Fruit fly (Drosophila melanogaster) whole organism, embryonic: ENCODE measurements around the gene mRpL10.

Source experiments
- ATbp ChIP-seq: fragments of 200-800 bp; sonication (Bioruptor generic); optimal IDR thresholded peaks from 2 replicates; lab custom pipeline; 2017; ENCODE audit warnings: missing biosample characterization, mild to moderate bottlenecking, missing genetic modification characterization, missing genetic modification reagents
- B-H2 ChIP-seq: fragments of 200-800 bp; sonication (Bioruptor generic); optimal IDR thresholded peaks from 2 replicates; lab custom pipeline; 2018; ENCODE audit warnings: missing biosample characterization, mild to moderate bottlenecking, missing genetic modification characterization
- CG10147 ChIP-seq: fragments of 200-800 bp; sonication (Bioruptor generic); optimal IDR thresholded peaks from 2 replicates; lab custom pipeline; 2019; ENCODE audit warnings: missing biosample characterization, mild to moderate bottlenecking, missing genetic modification characterization, moderate library complexity
- CG1024 ChIP-seq: fragments of 200-800 bp; sonication (Bioruptor generic); IDR thresholded peaks from 2 replicates; pipeline ENCODE4 v1.3.6; 2022; ENCODE audit warnings: missing biosample characterization, missing genetic modification characterization
- CG10366 ChIP-seq: fragments of 200-800 bp; sonication (Bioruptor generic); IDR thresholded peaks from 2 replicates; pipeline ENCODE4 v1.3.6; 2022; ENCODE audit warnings: missing biosample characterization, missing genetic modification characterization
- CG10462 ChIP-seq: fragments of 200-800 bp; sonication (Bioruptor generic); optimal IDR thresholded peaks from 2 replicates; lab custom pipeline; 2016; ENCODE audit warnings: missing biosample characterization, missing genetic modification characterization
- CG12744 ChIP-seq: fragments of 200-800 bp; sonication (Bioruptor generic); optimal IDR thresholded peaks from 2 replicates; lab custom pipeline; 2016; ENCODE audit warnings: missing biosample characterization, missing genetic modification characterization
- CG14710 ChIP-seq: fragments of 200-800 bp; sonication (Bioruptor generic); optimal IDR thresholded peaks from 3 replicates; lab custom pipeline; 2019; ENCODE audit warnings: missing biosample characterization, mild to moderate bottlenecking, missing genetic modification characterization, moderate library complexity
- CG15601 ChIP-seq: fragments of 200-800 bp; sonication (Bioruptor generic); optimal IDR thresholded peaks from 3 replicates; lab custom pipeline; 2019; ENCODE audit warnings: missing biosample characterization, mild to moderate bottlenecking, missing genetic modification characterization, moderate library complexity
- CG1647 ChIP-seq: fragments of 200-800 bp; sonication (Bioruptor generic); optimal IDR thresholded peaks from 3 replicates; lab custom pipeline; 2016; ENCODE audit warnings: missing biosample characterization, missing genetic modification characterization
- CG16863 ChIP-seq: fragments of 200-800 bp; sonication (Bioruptor generic); optimal IDR thresholded peaks from 3 replicates; lab custom pipeline; 2016; ENCODE audit warnings: missing biosample characterization, missing genetic modification characterization
- CG18011 ChIP-seq: fragments of 200-800 bp; sonication (Bioruptor generic); optimal IDR thresholded peaks from 2 replicates; lab custom pipeline; 2017; ENCODE audit warnings: missing biosample characterization, missing genetic modification characterization, mild to moderate bottlenecking, moderate library complexity, missing genotype
- CG2202 ChIP-seq: fragments of 200-800 bp; sonication (Bioruptor generic); optimal IDR thresholded peaks from 2 replicates; lab custom pipeline; 2018; ENCODE audit warnings: missing biosample characterization, mild to moderate bottlenecking, missing genetic modification characterization
- CG30403 ChIP-seq: fragments of 200-800 bp; sonication (Bioruptor generic); optimal IDR thresholded peaks from 3 replicates; lab custom pipeline; 2016; ENCODE audit warnings: missing biosample characterization, missing genetic modification characterization
- CG42726 ChIP-seq: fragments of 200-800 bp; sonication (Bioruptor generic); IDR thresholded peaks from 2 replicates; pipeline ENCODE4 v1.3.6; 2022; ENCODE audit warnings: missing biosample characterization, missing genetic modification characterization; ENCODE audit not compliant: partially characterized antibody
- CG4730 ChIP-seq: fragments of 200-800 bp; sonication (Bioruptor generic); IDR thresholded peaks from 2 replicates; pipeline ENCODE4 v1.3.6; 2022; ENCODE audit warnings: missing biosample characterization, missing genetic modification characterization
- CG6854 ChIP-seq: fragments of 200-800 bp; sonication (Bioruptor generic); optimal IDR thresholded peaks from 3 replicates; lab custom pipeline; 2017; ENCODE audit warnings: missing biosample characterization, mild to moderate bottlenecking, missing genetic modification characterization
- CG8944 ChIP-seq: fragments of 200-800 bp; sonication (Bioruptor generic); optimal IDR thresholded peaks from 3 replicates; lab custom pipeline; 2016; ENCODE audit warnings: missing biosample characterization, missing genetic modification characterization
- CTCF ChIP-seq: fragments of 200-800 bp; sonication (Bioruptor generic); optimal IDR thresholded peaks from 2 replicates; lab custom pipeline; 2017; ENCODE audit warnings: missing biosample characterization, mild to moderate bottlenecking, missing genetic modification characterization, moderate library complexity
- HHEX ChIP-seq: fragments of 200-800 bp; sonication (Bioruptor generic); optimal IDR thresholded peaks from 3 replicates; lab custom pipeline; 2017; ENCODE audit warnings: missing biosample characterization, mild to moderate bottlenecking, missing genetic modification characterization, missing genetic modification reagents
- Hr78 ChIP-seq, 2 experiments: fragments of 200-800 bp in 1 of 2; fragments of >200 bp in 1 of 2; sonication (Bioruptor generic) in 1 of 2; optimal IDR thresholded peaks; 2 replicates each; lab custom pipeline; 2017 to 2019; ENCODE audit warnings: missing biosample characterization in 2 of 2, missing genetic modification characterization in 2 of 2, mild to moderate bottlenecking in 1 of 2, moderate library complexity in 1 of 2
- MESR4 ChIP-seq: fragments of 200-800 bp; sonication (Bioruptor generic); optimal IDR thresholded peaks from 2 replicates; lab custom pipeline; 2018; ENCODE audit warnings: missing biosample characterization, mild to moderate bottlenecking, missing genetic modification characterization, moderate library complexity
- MTF-1 ChIP-seq: fragments of 200-800 bp; sonication (Bioruptor generic); optimal IDR thresholded peaks from 2 replicates; lab custom pipeline; 2018; ENCODE audit warnings: missing biosample characterization, mild to moderate bottlenecking, missing genetic modification characterization, borderline replicate concordance
- NFAT ChIP-seq: fragments of 200-800 bp; sonication (Bioruptor generic); IDR thresholded peaks from 2 replicates; pipeline ENCODE4 v1.3.6; 2022; ENCODE audit warnings: missing biosample characterization, missing genetic modification characterization
- PHDP ChIP-seq: fragments of 200-800 bp; sonication (Bioruptor generic); optimal IDR thresholded peaks from 3 replicates; lab custom pipeline; 2018; ENCODE audit warnings: missing biosample characterization, mild to moderate bottlenecking, missing genetic modification characterization, moderate library complexity
- Ravus ChIP-seq: fragments of 200-800 bp; sonication (Bioruptor generic); IDR thresholded peaks from 2 replicates; pipeline ENCODE4 v1.3.6; 2022; ENCODE audit warnings: missing biosample characterization, missing genetic modification characterization
- Sox102F ChIP-seq: fragments of 200-800 bp; sonication (Bioruptor generic); optimal IDR thresholded peaks from 2 replicates; lab custom pipeline; 2018; ENCODE audit warnings: missing biosample characterization, mild to moderate bottlenecking, missing genetic modification characterization, moderate library complexity
- ase ChIP-seq: fragments of 200-800 bp; sonication (Bioruptor generic); IDR thresholded peaks from 3 replicates; pipeline ENCODE4 v1.3.6; 2022; ENCODE audit warnings: missing biosample characterization, missing genetic modification characterization
- bab2 ChIP-seq: fragments of 200-800 bp; sonication (Bioruptor generic); optimal IDR thresholded peaks from 2 replicates; lab custom pipeline; 2016; ENCODE audit warnings: missing biosample characterization, missing genetic modification characterization
- cg ChIP-seq: fragments of 200-800 bp; sonication (Bioruptor generic); optimal IDR thresholded peaks from 3 replicates; lab custom pipeline; 2019; ENCODE audit warnings: missing biosample characterization, mild to moderate bottlenecking, missing genetic modification characterization, moderate library complexity
- chm ChIP-seq: fragments of 200-800 bp; sonication (Bioruptor generic); IDR thresholded peaks from 2 replicates; pipeline ENCODE4 v1.3.6; 2022; ENCODE audit warnings: missing biosample characterization, missing genetic modification characterization
- ci ChIP-seq: fragments of 200-800 bp; sonication (Bioruptor generic); IDR thresholded peaks from 3 replicates; pipeline ENCODE4 v1.3.6; 2022; ENCODE audit warnings: missing biosample characterization, missing genetic modification characterization
- corto ChIP-seq: fragments of 200-800 bp; sonication (Bioruptor generic); optimal IDR thresholded peaks from 2 replicates; lab custom pipeline; 2016; ENCODE audit warnings: missing biosample characterization, mild to moderate bottlenecking, missing genetic modification characterization, moderate library complexity
- crp ChIP-seq, 2 experiments: fragments of 200-800 bp; sonication (Bioruptor generic); optimal IDR thresholded peaks; 2 replicates in 1 of 2; 3 replicates in 1 of 2; lab custom pipeline; 2017; ENCODE audit warnings: missing biosample characterization in 2 of 2, missing genetic modification characterization in 2 of 2, mild to moderate bottlenecking in 1 of 2, moderate library complexity in 1 of 2
- dan ChIP-seq: fragments of 200-800 bp; sonication (Bioruptor generic); IDR thresholded peaks from 2 replicates; pipeline ENCODE4 v1.3.6; 2022; ENCODE audit warnings: missing biosample characterization, missing genetic modification characterization
- dati ChIP-seq: fragments of 200-800 bp; sonication (Bioruptor generic); IDR thresholded peaks from 2 replicates; pipeline ENCODE4 v1.3.6; 2022; ENCODE audit warnings: missing biosample characterization, missing genetic modification characterization
- fd3F ChIP-seq: fragments of 200-800 bp; sonication (Bioruptor generic); optimal IDR thresholded peaks from 2 replicates; lab custom pipeline; 2018; ENCODE audit warnings: missing biosample characterization, mild to moderate bottlenecking, missing genetic modification characterization, moderate library complexity
- fd64A ChIP-seq: fragments of 200-800 bp; sonication (Bioruptor generic); optimal IDR thresholded peaks from 3 replicates; lab custom pipeline; 2018; ENCODE audit warnings: missing biosample characterization, mild to moderate bottlenecking, missing genetic modification characterization
- grau ChIP-seq: fragments of 200-800 bp; optimal IDR thresholded peaks from 3 replicates; lab custom pipeline; 2019; ENCODE audit warnings: missing biosample characterization, mild to moderate bottlenecking, missing genetic modification characterization, moderate library complexity
- knrl ChIP-seq: fragments of 200-800 bp; sonication (Bioruptor generic); IDR thresholded peaks from 3 replicates; pipeline ENCODE4 v1.3.6; 2022; ENCODE audit warnings: missing biosample characterization, missing genetic modification characterization; ENCODE audit not compliant: partially characterized antibody
- lab ChIP-seq: fragments of 200-800 bp; sonication (Bioruptor generic); optimal IDR thresholded peaks from 3 replicates; lab custom pipeline; 2017; ENCODE audit warnings: missing biosample characterization, missing genetic modification characterization, mild to moderate bottlenecking, moderate library complexity, missing genetic modification reagents
- pan ChIP-seq, 4 experiments: fragments of >200 bp in 3 of 4; fragments of 200-800 bp in 1 of 4; sonication (Bioruptor generic) in 1 of 4; optimal IDR thresholded peaks in 3 of 4; IDR thresholded peaks in 1 of 4; 2 replicates each; pipeline versions ENCODE4 v1.3.6 to Lab custom; 2017 to 2022; ENCODE audit warnings: missing biosample characterization in 2 of 4, missing genetic modification characterization in 2 of 4, mixed read lengths in 1 of 4
- rib ChIP-seq: fragments of 200-800 bp; sonication (Bioruptor generic); IDR thresholded peaks from 2 replicates; pipeline ENCODE4 v1.3.6; 2022; ENCODE audit warnings: missing biosample characterization, missing genetic modification characterization
- ro ChIP-seq: fragments of 200-800 bp; sonication (Bioruptor generic); IDR thresholded peaks from 2 replicates; pipeline ENCODE4 v1.3.6; 2022; ENCODE audit warnings: missing biosample characterization, missing genetic modification characterization
- sd ChIP-seq: fragments of 200-800 bp; sonication (Bioruptor generic); optimal IDR thresholded peaks from 3 replicates; lab custom pipeline; 2018; ENCODE audit warnings: missing biosample characterization, mild to moderate bottlenecking, missing genetic modification characterization, moderate library complexity
- slbo ChIP-seq: fragments of 200-800 bp; sonication (Bioruptor generic); IDR thresholded peaks from 2 replicates; pipeline ENCODE4 v1.3.6; 2022; ENCODE audit warnings: missing biosample characterization, missing genetic modification characterization
- so ChIP-seq: fragments of 200-800 bp; sonication (Bioruptor generic); IDR thresholded peaks from 3 replicates; pipeline ENCODE4 v1.3.6; 2022; ENCODE audit warnings: missing biosample characterization, missing genetic modification characterization

The mRpL10 gene

DNA sequence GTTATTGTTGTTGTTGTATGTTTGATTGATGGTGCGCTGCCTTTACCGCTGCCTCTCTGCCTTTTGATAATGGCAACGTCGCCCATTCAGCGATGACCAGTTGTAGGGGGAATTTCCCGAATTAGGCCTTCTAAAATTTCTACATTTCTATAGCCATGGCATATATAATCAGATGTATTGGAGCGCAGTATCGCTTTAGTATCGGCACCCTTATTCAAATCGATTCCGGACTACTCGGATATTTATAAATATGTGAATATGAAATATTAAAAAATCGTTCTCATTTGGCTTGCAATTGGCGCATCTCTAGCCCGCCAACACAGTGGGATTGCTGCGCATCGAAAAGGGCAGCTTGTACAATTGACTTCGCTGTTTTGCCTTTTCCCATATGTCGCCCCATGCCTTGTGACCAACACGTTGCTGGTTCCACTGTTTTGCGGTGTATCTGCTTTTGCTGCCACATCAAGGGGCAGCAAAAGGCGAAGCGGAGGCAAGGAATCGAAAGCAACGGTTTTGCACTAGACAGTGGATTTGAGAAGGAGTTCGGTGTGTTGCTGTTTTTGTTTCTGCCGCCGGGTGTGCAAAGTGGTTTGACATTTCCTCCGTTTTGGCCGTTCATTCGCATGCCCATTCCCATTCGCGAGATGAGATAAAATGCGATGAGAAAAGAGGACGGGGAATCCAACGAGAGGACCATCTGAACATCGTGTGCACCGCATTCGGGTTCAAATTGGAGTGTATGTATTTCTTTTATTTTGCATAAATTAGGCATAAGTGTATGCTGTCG is 21.2 kb downstream of the mRpL10 start (continued):
- TF ChIP-seq CG16863 (GFP tag; lab: Kevin White, UChicago) = peak; percentile 40
- TF ChIP-seq ci (GFP tag; lab: Robert Waterston, UW) = peak; percentile 59; the same call in 2 of the 3 replicates
- peak; percentile 22 for TF ChIP-seq CG10462 (GFP tag; lab: Kevin White, UChicago)
- TF ChIP-seq Hr78 (GFP tag; optimal IDR thresholded peaks at IDR 0.05; lab: Kevin White, UChicago) = no peak
- peak; percentile 74 for TF ChIP-seq CG30403 (GFP tag; lab: Kevin White, UChicago)
- TF ChIP-seq CG2202 = peak; percentile 36
- TF ChIP-seq chm (GFP tag; lab: Robert Waterston, UW) = no peak; the same call in 1 of the 2 replicates
- peak; percentile 47; the same call in 1 of the 2 replicates for TF ChIP-seq dati (GFP tag; lab: Robert Waterston, UW)
- TF ChIP-seq fd3F (GFP tag; lab: Kevin White, UChicago) = peak; percentile 57
- no peak for TF ChIP-seq CG18011 (GFP tag; lab: Kevin White, UChicago)
- peak; percentile 8; the same call in 1 of the 2 replicates for TF ChIP-seq CG1024 (GFP tag; lab: Robert Waterston, UW)
- no peak for TF ChIP-seq pan (optimal IDR thresholded peaks at IDR 0.05; lab: Kevin White, UChicago)
- TF ChIP-seq pan (GFP tag; optimal IDR thresholded peaks at IDR 0.05 in 1 of 2, IDR thresholded peaks at IDR 0.05 in 1 of 2) = peak in 1 of 2 experiments; percentile 57
- peak; percentile 43 for TF ChIP-seq CG14710 (tag; lab: Kevin White, UChicago)
- no peak for TF ChIP-seq Ravus (GFP tag; lab: Robert Waterston, UW)
- TF ChIP-seq PHDP (tag; lab: Kevin White, UChicago) = no peak
- peak; percentile 34 for TF ChIP-seq MTF-1 (GFP tag; lab: Kevin White, UChicago)
- TF ChIP-seq CG10366 (GFP tag; lab: Robert Waterston, UW) = peak; percentile 75
- peak; percentile 37 for TF ChIP-seq B-H2 (GFP tag; lab: Kevin White, UChicago)
- TF ChIP-seq grau = peak; percentile 74
- no peak for TF ChIP-seq knrl (GFP tag; lab: Robert Waterston, UW)
- peak; percentile 37 for TF ChIP-seq CG6854 (GFP tag; lab: Kevin White, UChicago)
- TF ChIP-seq ro (GFP tag; lab: Robert Waterston, UW) = no peak
- peak; percentile 10 for TF ChIP-seq CG8944
- TF ChIP-seq ATbp = peak; percentile 50
- peak; percentile 48; the same call in 1 of the 3 replicates for TF ChIP-seq ase (GFP tag; lab: Robert Waterston, UW)
- no peak for TF ChIP-seq fd64A
- peak; percentile 63; the same call in 1 of the 2 replicates for TF ChIP-seq NFAT (GFP tag; lab: Robert Waterston, UW)
- peak; percentile 84 for TF ChIP-seq lab (GFP tag; lab: Kevin White, UChicago)
- TF ChIP-seq HHEX (GFP tag; lab: Kevin White, UChicago) = peak; percentile 43
- TF ChIP-seq CG42726 (GFP tag; lab: Robert Waterston, UW) = no peak
- TF ChIP-seq rib (GFP tag; lab: Robert Waterston, UW) = 0 out of 2 replicates have a peak, but pooled peaks have one; percentile 18
- peak; percentile 14 for TF ChIP-seq CG15601
- peak; percentile 74; the same call in 1 of the 2 replicates for TF ChIP-seq slbo (GFP tag; lab: Robert Waterston, UW)
- TF ChIP-seq CG1647 (GFP tag; lab: Kevin White, UChicago) = peak; percentile 32
- peak; percentile 18 for TF ChIP-seq CTCF (GFP tag; lab: Kevin White, UChicago)
- peak; percentile 28; the same call in 1 of the 2 replicates for TF ChIP-seq CG4730 (GFP tag; lab: Robert Waterston, UW)
- no peak for TF ChIP-seq crp (GFP tag; optimal IDR thresholded peaks at IDR 0.05; lab: Kevin White, UChicago)
- no peak for TF ChIP-seq cg (GFP tag; lab: Kevin White, UChicago)
- no peak for TF ChIP-seq Sox102F (GFP tag; lab: Kevin White, UChicago)
- no peak for TF ChIP-seq dan (GFP tag; lab: Robert Waterston, UW)
- TF ChIP-seq sd (tag; lab: Kevin White, UChicago) = no peak
- TF ChIP-seq MESR4 (GFP tag; lab: Kevin White, UChicago) = no peak
- peak; percentile 32 for TF ChIP-seq bab2
- peak; percentile 72 for TF ChIP-seq corto
- TF ChIP-seq CG10147 (GFP tag; lab: Kevin White, UChicago) = no peak
- TF ChIP-seq so = 0 out of 3 replicates have a peak, but pooled peaks have one; percentile 45
- no peak for TF ChIP-seq CG12744 (GFP tag; lab: Kevin White, UChicago)
